Worm (Caenorhabditis elegans): ENCODE measurements around the gene ZK863.1.

ce11 chrV:12150607-12151006, 19.4 kb downstream of the ZK863.1 start, which contains the start of gene che-11:
- TF ChIP-seq nhr-12 (tag; optimal IDR thresholded peaks at IDR 0.05) (no peak), zag-1 (tag; optimal IDR thresholded peaks at IDR 0.05) (no peak), tbx-2 (tag; optimal IDR thresholded peaks at IDR 0.05) (no peak), fkh-10 (GFP tag; optimal IDR thresholded peaks at IDR 0.05) (no peak), nhr-11 (tag; optimal IDR thresholded peaks at IDR 0.05) (no peak)

Data from whole organism, L3 larva.